Worm (Caenorhabditis elegans): ENCODE results near the gene F52H2.1.

DNA sequence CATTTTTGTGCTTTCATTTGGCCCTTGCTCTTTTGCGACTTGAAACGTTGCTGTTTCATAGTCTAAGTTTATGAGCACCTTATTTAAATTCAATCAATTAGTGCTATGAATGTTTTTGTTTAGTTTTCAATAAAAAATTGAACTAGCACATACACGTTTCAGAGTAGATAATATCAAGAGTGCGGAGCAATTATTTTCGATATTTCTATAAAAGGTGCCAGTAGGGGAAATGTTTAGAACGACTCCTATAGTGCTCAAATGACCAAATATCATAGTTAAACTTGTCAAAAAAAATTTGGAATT lies 22.8 kb downstream of the F52H2.1 start:
- no peak for TF ChIP-seq egl-27 (tag; optimal IDR thresholded peaks at IDR 0.05)
- no peak for TF ChIP-seq nhr-11 (tag; optimal IDR thresholded peaks at IDR 0.05)
- no peak for TF ChIP-seq ceh-28 (tag; optimal IDR thresholded peaks at IDR 0.05)
- TF ChIP-seq cey-2 (tag; optimal IDR thresholded peaks at IDR 0.05; ENCODE audit: borderline replicate concordance, insufficient read depth) = no peak
